Worm (Caenorhabditis elegans) whole organism, L4 larva: Measurements from ENCODE around the gene pigs-1.

Experiments
- F10B5.3 ChIP-seq: sonication (generic microtip); optimal IDR thresholded peaks from 2 replicates; lab custom pipeline; 2016; ENCODE audit warnings: mild to moderate bottlenecking, missing genetic modification characterization, missing compliant biosample characterization
- F26F4.8 ChIP-seq: fragments of 200-800 bp; sonication (Bioruptor generic); conservative IDR thresholded peaks from 2 replicates; pipeline ENCODE4 v1.3.6; 2022; ENCODE audit warnings: missing genetic modification characterization, missing compliant biosample characterization
- F49E8.2 ChIP-seq: sonication (generic microtip); optimal IDR thresholded peaks from 2 replicates; lab custom pipeline; 2016; ENCODE audit warnings: missing compliant biosample characterization, mild to moderate bottlenecking, missing genetic modification characterization, borderline replicate concordance
- R02D3.7 ChIP-seq: fragments of 150-350 bp; sonication (generic microtip); optimal IDR thresholded peaks from 3 replicates; lab custom pipeline; 2014; ENCODE audit warnings: missing biosample characterization, missing genetic modification characterization
- T26A8.4 ChIP-seq: fragments of 200-800 bp; sonication (Bioruptor generic); IDR thresholded peaks from 2 replicates; pipeline ENCODE4 v1.3.6; 2022; ENCODE audit warnings: missing genetic modification characterization, missing compliant biosample characterization
- Y48G9A.11 ChIP-seq: fragments of 200-800 bp; sonication (Bioruptor generic); IDR thresholded peaks from 2 replicates; pipeline ENCODE4 v1.3.6; 2022; ENCODE audit warnings: missing genetic modification reagents, missing genetic modification characterization, missing compliant biosample characterization
- aly-2 ChIP-seq: sonication (generic microtip); optimal IDR thresholded peaks from 2 replicates; lab custom pipeline; 2018; ENCODE audit warnings: missing biosample characterization, missing genetic modification characterization
- ama-1 ChIP-seq: fragments of 150-350 bp; optimal IDR thresholded peaks from 2 replicates; lab custom pipeline; 2014; ENCODE audit warnings: inconsistent platforms, mixed read lengths
- ceh-20 ChIP-seq: fragments of 200-800 bp; sonication (Bioruptor generic); IDR thresholded peaks from 2 replicates; pipeline ENCODE4 v1.3.6; 2022; ENCODE audit warnings: missing genetic modification reagents, missing genetic modification characterization, missing compliant biosample characterization
- ceh-32 ChIP-seq: sonication (generic microtip); optimal IDR thresholded peaks from 2 replicates; lab custom pipeline; 2016; ENCODE audit warnings: mild to moderate bottlenecking, missing genetic modification characterization, missing compliant biosample characterization; ENCODE audit not compliant: poor library complexity
- ceh-44 ChIP-seq: fragments of 200-800 bp; sonication (Bioruptor generic); IDR thresholded peaks from 2 replicates; pipeline ENCODE4 v1.3.6; 2022; ENCODE audit warnings: missing genetic modification reagents, missing genetic modification characterization, missing compliant biosample characterization
- ceh-62 ChIP-seq: sonication (generic microtip); optimal IDR thresholded peaks from 2 replicates; lab custom pipeline; 2017; ENCODE audit warnings: missing biosample characterization, missing genetic modification characterization
- ceh-82 ChIP-seq: sonication (generic microtip); optimal IDR thresholded peaks from 2 replicates; lab custom pipeline; 2017; ENCODE audit warnings: missing biosample characterization, missing genetic modification characterization
- cey-2 ChIP-seq: sonication (generic microtip); optimal IDR thresholded peaks from 3 replicates; lab custom pipeline; 2017; ENCODE audit warnings: missing genetic modification characterization, mild to moderate bottlenecking, missing compliant biosample characterization, antibody characterized with exemption, borderline replicate concordance; ENCODE audit not compliant: insufficient read depth
- daf-12 ChIP-seq: fragments of 150-350 bp; optimal IDR thresholded peaks from 2 replicates; lab custom pipeline; 2014; ENCODE audit warnings: missing biosample characterization, missing genetic modification reagents, missing genetic modification characterization
- daf-16 ChIP-seq, 3 experiments: sonication (generic microtip); optimal IDR thresholded peaks; 2 replicates each; lab custom pipeline; 2016 to 2017; ENCODE audit warnings: missing genetic modification characterization in 3 of 3, missing genetic modification reagents in 3 of 3, mild to moderate bottlenecking in 2 of 3, missing compliant biosample characterization in 2 of 3, missing biosample characterization in 1 of 3, moderate library complexity in 1 of 3
- daf-19 ChIP-seq: fragments of 200-800 bp; sonication (Bioruptor generic); conservative IDR thresholded peaks from 2 replicates; pipeline ENCODE4 v1.3.6; 2022; ENCODE audit warnings: missing genetic modification characterization, missing compliant biosample characterization
- dmd-8 ChIP-seq: fragments of 200-800 bp; sonication (Bioruptor generic); IDR thresholded peaks from 2 replicates; pipeline ENCODE4 v1.3.6; 2022; ENCODE audit warnings: missing genetic modification characterization, missing compliant biosample characterization
- dmd-9 ChIP-seq: fragments of 200-800 bp; sonication (Bioruptor generic); IDR thresholded peaks from 2 replicates; pipeline ENCODE4 v1.3.6; 2022; ENCODE audit warnings: missing genetic modification reagents, missing genetic modification characterization, missing compliant biosample characterization
- egl-27 ChIP-seq: sonication (generic microtip); optimal IDR thresholded peaks from 3 replicates; lab custom pipeline; 2017; ENCODE audit warnings: missing biosample characterization, missing genetic modification reagents, missing genetic modification characterization
- fkh-10 ChIP-seq: fragments of 150-350 bp; optimal IDR thresholded peaks from 2 replicates; lab custom pipeline; 2014; ENCODE audit warnings: missing biosample characterization, missing genetic modification reagents, missing genetic modification characterization
- hlh-11 ChIP-seq: fragments of 200-800 bp; sonication (Bioruptor generic); optimal IDR thresholded peaks from 2 replicates; lab custom pipeline; 2018; ENCODE audit warnings: mild to moderate bottlenecking, missing genetic modification characterization, missing compliant biosample characterization
- hlh-30 ChIP-seq: sonication (generic microtip); optimal IDR thresholded peaks from 2 replicates; lab custom pipeline; 2017; ENCODE audit warnings: antibody characterized with exemption, mild to moderate bottlenecking, missing genetic modification characterization, missing compliant biosample characterization; ENCODE audit not compliant: insufficient read depth
- hmg-1.1 ChIP-seq: fragments of 200-800 bp; sonication (Bioruptor generic); IDR thresholded peaks from 2 replicates; pipeline ENCODE4 v1.3.6; 2022; ENCODE audit warnings: missing genetic modification reagents, missing genetic modification characterization, missing compliant biosample characterization
- jun-1 ChIP-seq: fragments of 150-350 bp; optimal IDR thresholded peaks from 2 replicates; lab custom pipeline; 2014; ENCODE audit warnings: missing biosample characterization, missing genetic modification reagents, missing genetic modification characterization
- lin-1 ChIP-seq: fragments of 200-800 bp; sonication (Bioruptor generic); IDR thresholded peaks from 2 replicates; pipeline ENCODE4 v1.3.6; 2022; ENCODE audit warnings: missing genetic modification reagents, missing genetic modification characterization, missing compliant biosample characterization
- lin-15B ChIP-seq: fragments of 150-350 bp; sonication (generic microtip); optimal IDR thresholded peaks from 3 replicates; lab custom pipeline; 2014; ENCODE audit warnings: missing biosample characterization, missing genetic modification characterization
- lin-29 ChIP-seq: fragments of 200-800 bp; sonication (Bioruptor generic); IDR thresholded peaks from 2 replicates; pipeline ENCODE4 v1.3.6; 2022; ENCODE audit warnings: missing genetic modification reagents, missing genetic modification characterization, missing compliant biosample characterization
- lin-39 ChIP-seq: fragments of 150-350 bp; optimal IDR thresholded peaks from 2 replicates; lab custom pipeline; 2014; ENCODE audit warnings: missing biosample characterization, missing genetic modification reagents, missing genetic modification characterization
- lir-3 ChIP-seq: sonication (generic microtip); optimal IDR thresholded peaks from 2 replicates; lab custom pipeline; 2016; ENCODE audit warnings: mild to moderate bottlenecking, missing genetic modification characterization, missing compliant biosample characterization
- lsy-2 ChIP-seq, 2 experiments: fragments of 150-350 bp in 1 of 2; sonication (generic microtip) in 1 of 2; optimal IDR thresholded peaks; 2 replicates each; lab custom pipeline; 2014 to 2017; ENCODE audit warnings: missing biosample characterization in 2 of 2, missing genetic modification characterization in 2 of 2
- mdt-29 ChIP-seq: fragments of 200-800 bp; sonication (Bioruptor generic); IDR thresholded peaks from 2 replicates; pipeline ENCODE4 v1.3.6; 2022; ENCODE audit warnings: missing genetic modification reagents, missing genetic modification characterization, missing compliant biosample characterization
- mep-1 ChIP-seq: fragments of 150-350 bp; sonication (generic microtip); optimal IDR thresholded peaks from 3 replicates; lab custom pipeline; 2014; ENCODE audit warnings: missing biosample characterization, missing genetic modification characterization
- mxl-3 ChIP-seq: fragments of 200-800 bp; sonication (Bioruptor generic); optimal IDR thresholded peaks from 2 replicates; lab custom pipeline; 2018; ENCODE audit warnings: mild to moderate bottlenecking, missing genetic modification characterization, missing compliant biosample characterization
- nhr-102 ChIP-seq: sonication (generic microtip); optimal IDR thresholded peaks from 2 replicates; lab custom pipeline; 2016; ENCODE audit warnings: mild to moderate bottlenecking, missing genetic modification characterization, moderate library complexity, missing compliant biosample characterization
- nhr-25 ChIP-seq: sonication (generic microtip); optimal IDR thresholded peaks from 2 replicates; lab custom pipeline; 2017; ENCODE audit warnings: missing genetic modification characterization, mild to moderate bottlenecking, missing compliant biosample characterization, antibody characterized with exemption, moderate library complexity, borderline replicate concordance; ENCODE audit not compliant: insufficient read depth
- nhr-41 ChIP-seq: fragments of 200-800 bp; sonication (Bioruptor generic); IDR thresholded peaks from 2 replicates; pipeline ENCODE4 v1.3.6; 2022; ENCODE audit warnings: missing genetic modification reagents, missing genetic modification characterization, missing compliant biosample characterization
- nhr-48 ChIP-seq: sonication (generic microtip); optimal IDR thresholded peaks from 2 replicates; lab custom pipeline; 2016; ENCODE audit warnings: mild to moderate bottlenecking, missing genetic modification characterization, missing compliant biosample characterization
- nhr-6 ChIP-seq: fragments of 150-350 bp; optimal IDR thresholded peaks from 2 replicates; lab custom pipeline; 2014; ENCODE audit warnings: missing biosample characterization, missing genetic modification characterization
- pha-4 ChIP-seq, 2 experiments: fragments of 150-350 bp in 1 of 2; fragments of 200-800 bp in 1 of 2; sonication (Bioruptor generic) in 1 of 2; IDR thresholded peaks in 1 of 2; optimal IDR thresholded peaks in 1 of 2; 2 replicates each; pipeline versions ENCODE4 v1.3.6 to Lab custom; 2014 to 2022; ENCODE audit warnings: missing genetic modification characterization in 2 of 2, missing genetic modification reagents in 2 of 2, missing biosample characterization in 1 of 2, missing compliant biosample characterization in 1 of 2
- php-3 ChIP-seq: fragments of 200-800 bp; sonication (Bioruptor generic); IDR thresholded peaks from 2 replicates; pipeline ENCODE4 v1.3.6; 2022; ENCODE audit warnings: missing genetic modification reagents, missing genetic modification characterization, missing compliant biosample characterization
- pqm-1 ChIP-seq: sonication (generic microtip); optimal IDR thresholded peaks from 2 replicates; lab custom pipeline; 2017; ENCODE audit warnings: missing biosample characterization, missing genetic modification characterization
- set-16 ChIP-seq: fragments of 200-800 bp; sonication (Bioruptor generic); IDR thresholded peaks from 2 replicates; pipeline ENCODE4 v1.3.6; 2022; ENCODE audit warnings: missing genetic modification reagents, missing genetic modification characterization, missing compliant biosample characterization
- skn-1 ChIP-seq: fragments of 150-350 bp; optimal IDR thresholded peaks from 2 replicates; lab custom pipeline; 2014; ENCODE audit warnings: missing biosample characterization, missing genetic modification characterization
- tag-97 ChIP-seq: fragments of 200-800 bp; sonication (Bioruptor generic); IDR thresholded peaks from 2 replicates; pipeline ENCODE4 v1.3.6; 2022; ENCODE audit warnings: missing genetic modification characterization, missing compliant biosample characterization
- tra-1 ChIP-seq: fragments of 200-800 bp; sonication (Bioruptor generic); IDR thresholded peaks from 2 replicates; pipeline ENCODE4 v1.3.6; 2022; ENCODE audit warnings: missing genetic modification reagents, missing genetic modification characterization, missing compliant biosample characterization
- unc-130 ChIP-seq: sonication (generic microtip); optimal IDR thresholded peaks from 2 replicates; lab custom pipeline; 2016; ENCODE audit warnings: missing genetic modification reagents, missing genetic modification characterization, missing compliant biosample characterization
- vab-7 ChIP-seq: fragments of 200-800 bp; sonication (Bioruptor generic); IDR thresholded peaks from 2 replicates; pipeline ENCODE4 v1.3.6; 2022; ENCODE audit warnings: missing genetic modification reagents, missing genetic modification characterization, missing compliant biosample characterization
- ztf-11 ChIP-seq: fragments of 150-350 bp; optimal IDR thresholded peaks from 2 replicates; lab custom pipeline; 2014; ENCODE audit warnings: missing biosample characterization, missing genetic modification characterization
- ztf-7 ChIP-seq: fragments of 150-350 bp; optimal IDR thresholded peaks from 2 replicates; lab custom pipeline; 2014; ENCODE audit warnings: missing biosample characterization, missing genetic modification characterization

pigs-1 gene

DNA sequence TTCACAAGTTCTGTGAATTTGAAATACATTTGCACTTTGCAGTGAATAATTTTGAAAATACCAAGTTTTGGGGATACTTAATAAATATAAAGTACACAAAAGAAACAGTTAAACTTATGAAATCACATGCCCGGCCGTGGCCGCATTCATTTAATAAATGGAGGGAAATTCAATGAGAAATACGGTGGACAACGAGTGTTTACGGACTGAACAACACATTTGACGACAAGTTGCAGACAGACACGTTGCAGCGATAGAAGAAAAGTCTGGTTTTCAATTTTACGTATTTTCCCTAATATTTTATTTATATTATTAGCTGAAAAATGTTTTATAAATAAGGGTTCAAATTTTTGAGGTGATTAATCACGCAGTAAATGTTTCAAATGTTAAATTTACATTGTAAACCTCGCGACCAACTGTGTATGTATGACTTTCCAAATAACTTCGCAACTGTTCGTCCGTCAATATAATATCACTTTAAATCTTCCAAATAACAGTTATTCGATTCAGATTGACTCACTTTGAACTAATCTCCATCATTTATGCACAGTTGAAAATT, 2.7 kb upstream of the pigs-1 start, which contains the start of gene copg-1:
Gene copg-1 (plus strand): TSS at position 509 of the 559 bp plus-strand sequence.
- TF ChIP-seq Y48G9A.11 (GFP tag; lab: Robert Waterston, UW) (no peak), hlh-11 (tag; lab: Kevin White, UChicago) (peak; percentile 24), jun-1 (no peak), R02D3.7 (tag; lab: Kevin White, UChicago) (no peak), lin-39 (tag; lab: Kevin White, UChicago) (no peak), mxl-3 (GFP tag; lab: Kevin White, UChicago) (peak; percentile 11), nhr-48 (tag; lab: Kevin White, UChicago) (no peak), daf-12 (tag; lab: Kevin White, UChicago) (no peak), ceh-62 (tag; lab: Kevin White, UChicago) (no peak), php-3 (GFP tag; lab: Robert Waterston, UW) (no peak), ama-1 (lab: Kevin White, UChicago) (no peak), skn-1 (tag; lab: Kevin White, UChicago) (no peak), lsy-2 (tag; optimal IDR thresholded peaks at IDR 0.05; lab: Kevin White, UChicago) (peak in 1 of 2 experiments; percentile 96), hmg-1.1 (GFP tag; lab: Robert Waterston, UW) (no peak), lir-3 (tag; lab: Kevin White, UChicago) (no peak), hlh-30 (peak; percentile 80), ceh-82 (tag; lab: Kevin White, UChicago) (no peak), nhr-41 (GFP tag; lab: Robert Waterston, UW) (no peak), T26A8.4 (GFP tag; lab: Robert Waterston, UW) (no peak), nhr-102 (no peak), cey-2 (tag; lab: Kevin White, UChicago) (no peak), mdt-29 (GFP tag; lab: Robert Waterston, UW) (no peak), daf-16 (GFP tag; optimal IDR thresholded peaks at IDR 0.05; lab: Kevin White, UChicago) (no peak), daf-16 (tag; optimal IDR thresholded peaks at IDR 0.05; lab: Kevin White, UChicago) (no peak), F26F4.8 (no peak), nhr-25 (tag; lab: Kevin White, UChicago) (no peak), aly-2 (no peak), mep-1 (tag; lab: Kevin White, UChicago) (peak; percentile 42), tag-97 (GFP tag; lab: Robert Waterston, UW) (no peak), dmd-8 (GFP tag; lab: Robert Waterston, UW) (no peak), tra-1 (GFP tag; lab: Robert Waterston, UW) (no peak), daf-19 (GFP tag; lab: Robert Waterston, UW) (no peak), egl-27 (tag; lab: Kevin White, UChicago) (no peak), lin-29 (GFP tag; lab: Robert Waterston, UW) (no peak), lin-1 (no peak), nhr-6 (tag; lab: Kevin White, UChicago) (peak; percentile 28), unc-130 (GFP tag; lab: Kevin White, UChicago) (no peak), ceh-20 (GFP tag; lab: Robert Waterston, UW) (no peak), ztf-11 (no peak), lin-15B (tag; lab: Kevin White, UChicago) (no peak), ztf-7 (no peak), F10B5.3 (tag; lab: Kevin White, UChicago) (no peak), dmd-9 (no peak), set-16 (GFP tag; lab: Robert Waterston, UW) (no peak), ceh-44 (GFP tag; lab: Robert Waterston, UW) (no peak), ceh-32 (no peak), vab-7 (GFP tag; lab: Robert Waterston, UW) (no peak), pqm-1 (tag; lab: Kevin White, UChicago) (no peak), fkh-10 (GFP tag; lab: Kevin White, UChicago) (peak; percentile 13), F49E8.2 (tag; lab: Kevin White, UChicago) (no peak), pha-4 (GFP tag; IDR thresholded peaks at IDR 0.05; lab: Robert Waterston, UW) (no peak), pha-4 (tag; optimal IDR thresholded peaks at IDR 0.05; lab: Kevin White, UChicago) (no peak)
